Worm (Caenorhabditis elegans) whole organism, mixed stage, embryonic: ENCODE results near the gene srh-183.
A peak's percentile ranks its signal among the peaks of the same experiment; 100 is the strongest.

ENCODE experiments used
- M03D4.4 ChIP-seq: sonication (generic microtip); optimal IDR thresholded peaks from 2 replicates; lab custom pipeline; 2017; ENCODE audit warnings: mild to moderate bottlenecking, missing genetic modification characterization, missing compliant biosample characterization
- blmp-1 ChIP-seq: fragments of 150-350 bp; optimal IDR thresholded peaks from 2 replicates; lab custom pipeline; 2014; ENCODE audit warnings: missing biosample characterization, missing genetic modification characterization
- ceh-39 ChIP-seq: fragments of 150-350 bp; optimal IDR thresholded peaks from 2 replicates; lab custom pipeline; 2014; ENCODE audit warnings: missing biosample characterization, missing genetic modification characterization
- ceh-43 ChIP-seq: fragments of 200-800 bp; sonication (Bioruptor generic); optimal IDR thresholded peaks from 2 replicates; lab custom pipeline; 2018; ENCODE audit warnings: mild to moderate bottlenecking, missing genetic modification characterization, moderate library complexity, missing compliant biosample characterization
- ceh-83 ChIP-seq: fragments of 200-800 bp; sonication (Bioruptor generic); optimal IDR thresholded peaks from 2 replicates; lab custom pipeline; 2018; ENCODE audit warnings: mild to moderate bottlenecking, missing genetic modification characterization, missing compliant biosample characterization
- ces-1 ChIP-seq: fragments of 150-350 bp; optimal IDR thresholded peaks from 2 replicates; lab custom pipeline; 2014; ENCODE audit warnings: missing biosample characterization, missing genetic modification reagents, missing genetic modification characterization
- cnd-1 ChIP-seq: fragments of 200-800 bp; sonication (Bioruptor generic); optimal IDR thresholded peaks from 2 replicates; lab custom pipeline; 2018; ENCODE audit warnings: mild to moderate bottlenecking, missing genetic modification characterization, missing compliant biosample characterization
- drap-1 ChIP-seq: fragments of 200-800 bp; sonication (Bioruptor generic); optimal IDR thresholded peaks from 3 replicates; lab custom pipeline; 2018; ENCODE audit warnings: mild to moderate bottlenecking, missing genetic modification characterization, missing compliant biosample characterization
- elt-1 ChIP-seq: sonication (generic microtip); optimal IDR thresholded peaks from 2 replicates; lab custom pipeline; 2017; ENCODE audit warnings: missing genetic modification characterization, mild to moderate bottlenecking, missing compliant biosample characterization, antibody characterized with exemption, moderate library complexity, borderline replicate concordance; ENCODE audit not compliant: insufficient read depth
- elt-3 ChIP-seq: fragments of 150-350 bp; optimal IDR thresholded peaks from 2 replicates; lab custom pipeline; 2014; ENCODE audit warnings: missing biosample characterization, missing genetic modification characterization
- ham-2 ChIP-seq: fragments of 200-800 bp; sonication (Bioruptor generic); optimal IDR thresholded peaks from 2 replicates; lab custom pipeline; 2018; ENCODE audit warnings: mild to moderate bottlenecking, missing genetic modification characterization, missing compliant biosample characterization
- hlh-1 ChIP-seq: fragments of 150-350 bp; optimal IDR thresholded peaks from 2 replicates; lab custom pipeline; 2014; ENCODE audit warnings: missing biosample characterization, missing genetic modification reagents, missing genetic modification characterization
- lsy-2 ChIP-seq: fragments of 150-350 bp; optimal IDR thresholded peaks from 2 replicates; lab custom pipeline; 2014; ENCODE audit warnings: missing biosample characterization, missing genetic modification characterization
- mab-5 ChIP-seq: fragments of 150-350 bp; optimal IDR thresholded peaks from 2 replicates; lab custom pipeline; 2014; ENCODE audit warnings: missing biosample characterization, missing genetic modification characterization
- mep-1 ChIP-seq: fragments of 150-350 bp; optimal IDR thresholded peaks from 2 replicates; lab custom pipeline; 2017; ENCODE audit warnings: missing biosample characterization, missing genetic modification reagents, missing genetic modification characterization, inconsistent platforms
- mls-2 ChIP-seq: sonication (generic microtip); optimal IDR thresholded peaks from 2 replicates; lab custom pipeline; 2016; ENCODE audit warnings: mild to moderate bottlenecking, missing genetic modification characterization, moderate library complexity, missing compliant biosample characterization
- nhr-12 ChIP-seq: fragments of 150-350 bp; optimal IDR thresholded peaks from 2 replicates; lab custom pipeline; 2014; ENCODE audit warnings: missing biosample characterization, missing genetic modification characterization
- nhr-2 ChIP-seq: fragments of 150-350 bp; optimal IDR thresholded peaks from 2 replicates; lab custom pipeline; 2014; ENCODE audit warnings: missing biosample characterization, missing genetic modification characterization
- nhr-237 ChIP-seq: fragments of 150-350 bp; optimal IDR thresholded peaks from 2 replicates; lab custom pipeline; 2014; ENCODE audit warnings: missing biosample characterization, missing genetic modification characterization
- nhr-28 ChIP-seq: fragments of 150-350 bp; optimal IDR thresholded peaks from 2 replicates; lab custom pipeline; 2014; ENCODE audit warnings: missing biosample characterization, missing genetic modification characterization
- nhr-76 ChIP-seq: sonication (generic microtip); optimal IDR thresholded peaks from 2 replicates; lab custom pipeline; 2017; ENCODE audit warnings: missing biosample characterization, missing genetic modification characterization
- sem-2 ChIP-seq: fragments of 200-800 bp; sonication (Bioruptor generic); optimal IDR thresholded peaks from 2 replicates; lab custom pipeline; 2018; ENCODE audit warnings: mild to moderate bottlenecking, missing genetic modification characterization, missing compliant biosample characterization
- snpc-4 ChIP-seq: fragments of 150-350 bp; optimal IDR thresholded peaks from 2 replicates; lab custom pipeline; 2014; ENCODE audit warnings: missing biosample characterization, missing genetic modification characterization
- sptf-1 ChIP-seq: sonication (generic microtip); optimal IDR thresholded peaks from 2 replicates; lab custom pipeline; 2017; ENCODE audit warnings: mild to moderate bottlenecking, missing genetic modification characterization, moderate library complexity, missing compliant biosample characterization
- tbx-8 ChIP-seq: fragments of 200-800 bp; sonication (Bioruptor generic); optimal IDR thresholded peaks from 2 replicates; lab custom pipeline; 2018; ENCODE audit warnings: mild to moderate bottlenecking, missing genetic modification characterization, moderate library complexity, missing compliant biosample characterization
- unc-39 ChIP-seq: fragments of 150-350 bp; optimal IDR thresholded peaks from 2 replicates; lab custom pipeline; 2014; ENCODE audit warnings: missing biosample characterization, missing genetic modification characterization
- unc-62 ChIP-seq: fragments of 150-350 bp; optimal IDR thresholded peaks from 2 replicates; lab custom pipeline; 2014; ENCODE audit warnings: missing biosample characterization, missing genetic modification reagents, missing genetic modification characterization
- ztf-11 ChIP-seq: fragments of 150-350 bp; optimal IDR thresholded peaks from 2 replicates; lab custom pipeline; 2014; ENCODE audit warnings: missing biosample characterization, missing genetic modification characterization

The srh-183 gene

ce11 chrV:19999100-19999499, 21.0 kb upstream of the srh-183 start:
- no peak for TF ChIP-seq mls-2
- TF ChIP-seq unc-62 = no peak
- TF ChIP-seq tbx-8 = no peak
- no peak for TF ChIP-seq hlh-1 (tag; lab: Kevin White, UChicago)
- TF ChIP-seq drap-1 (GFP tag; lab: Kevin White, UChicago) = no peak
- TF ChIP-seq unc-39 (tag; lab: Kevin White, UChicago) = no peak

ce11 chrV:19998203-19998836, 20.2 kb upstream of the srh-183 start:
- no peak for TF ChIP-seq nhr-2 (tag; lab: Kevin White, UChicago)
- TF ChIP-seq ham-2 (GFP tag; lab: Kevin White, UChicago) = peak; percentile 62
- TF ChIP-seq nhr-237 (tag; lab: Kevin White, UChicago) = no peak
- TF ChIP-seq, all 35 proteins: peak for 1

- TF ChIP-seq mls-2 = no peak
- no peak for TF ChIP-seq ceh-83 (GFP tag; lab: Kevin White, UChicago)
- no peak for TF ChIP-seq sem-2 (GFP tag; lab: Kevin White, UChicago)
- no peak for TF ChIP-seq ceh-43 (GFP tag; lab: Kevin White, UChicago)
Measured at ce11 chrV:19997481-19997880, 19.4 kb upstream of the srh-183 start.

ce11 chrV:19994665-19995064, 16.5 kb upstream of the srh-183 start:
- TF ChIP-seq blmp-1 (tag; lab: Kevin White, UChicago) (no peak), ceh-43 (GFP tag; lab: Kevin White, UChicago) (no peak), elt-3 (tag; lab: Kevin White, UChicago) (no peak), ztf-11 (tag; lab: Kevin White, UChicago) (no peak), snpc-4 (no peak), elt-1 (tag; lab: Kevin White, UChicago) (no peak), mep-1 (tag; lab: Kevin White, UChicago) (no peak)

ce11 chrV:19994093-19994492, 16.0 kb upstream of the srh-183 start, which contains the start of gene Y60A3A.25:
Gene Y60A3A.25, minus strand, starts transcription at chrV:19994193.
- TF ChIP-seq nhr-2 (tag; lab: Kevin White, UChicago) = no peak
- no peak for TF ChIP-seq mep-1 (tag; lab: Kevin White, UChicago)
- no peak for TF ChIP-seq elt-1 (tag; lab: Kevin White, UChicago)
- TF ChIP-seq ceh-43 (GFP tag; lab: Kevin White, UChicago) = no peak
- TF ChIP-seq M03D4.4 = no peak
- no peak for TF ChIP-seq sem-2 (GFP tag; lab: Kevin White, UChicago)
- no peak for TF ChIP-seq mab-5 (tag; lab: Kevin White, UChicago)
- TF ChIP-seq ham-2 (GFP tag; lab: Kevin White, UChicago) = no peak

ce11 chrV:19987684-19988083, 9.6 kb upstream of the srh-183 start, which contains the start of gene sri-67:
Gene sri-67, plus strand, starts transcription at chrV:19987984.
- no peak for TF ChIP-seq sptf-1
- no peak for TF ChIP-seq mls-2
- no peak for TF ChIP-seq tbx-8
- TF ChIP-seq nhr-2 (tag; lab: Kevin White, UChicago) = no peak
- no peak for TF ChIP-seq unc-39 (tag; lab: Kevin White, UChicago)
- no peak for TF ChIP-seq ces-1 (GFP tag; lab: Kevin White, UChicago)
- TF ChIP-seq mab-5 (tag; lab: Kevin White, UChicago) = no peak
- no peak for TF ChIP-seq nhr-76 (tag; lab: Kevin White, UChicago)
- TF ChIP-seq cnd-1 (tag; lab: Kevin White, UChicago) = no peak
- no peak for TF ChIP-seq lsy-2
- no peak for TF ChIP-seq nhr-28 (tag; lab: Kevin White, UChicago)
- no peak for TF ChIP-seq M03D4.4
- TF ChIP-seq elt-1 (tag; lab: Kevin White, UChicago) = no peak
- TF ChIP-seq ceh-39 (tag; lab: Kevin White, UChicago) = no peak
- no peak for TF ChIP-seq nhr-237 (tag; lab: Kevin White, UChicago)
- TF ChIP-seq ceh-43 (GFP tag; lab: Kevin White, UChicago) = no peak
- no peak for TF ChIP-seq mep-1 (tag; lab: Kevin White, UChicago)
- TF ChIP-seq nhr-12 (tag; lab: Kevin White, UChicago) = no peak
- TF ChIP-seq unc-62 = no peak
